Fruit fly (Drosophila melanogaster) whole organism, embryonic: Measurements from ENCODE around the gene CG12998.

Source experiments
- Atf6 ChIP-seq: fragments of 200-800 bp; sonication (Bioruptor generic); IDR thresholded peaks from 2 replicates; pipeline ENCODE4 v1.3.6; 2022; ENCODE audit warnings: missing biosample characterization, missing genetic modification characterization
- CG10267 ChIP-seq: fragments of 200-800 bp; sonication (Bioruptor generic); optimal IDR thresholded peaks from 2 replicates; lab custom pipeline; 2018; ENCODE audit warnings: missing biosample characterization, mild to moderate bottlenecking, missing genetic modification characterization, moderate library complexity
- CG13287 ChIP-seq: fragments of 200-800 bp; sonication (Bioruptor generic); IDR thresholded peaks from 2 replicates; pipeline ENCODE4 v1.3.6; 2022; ENCODE audit warnings: missing biosample characterization, missing genetic modification characterization; ENCODE audit not compliant: partially characterized antibody
- CG13296 ChIP-seq: fragments of 200-800 bp; sonication (Bioruptor generic); optimal IDR thresholded peaks from 3 replicates; lab custom pipeline; 2018; ENCODE audit warnings: missing biosample characterization, mild to moderate bottlenecking, missing genetic modification characterization
- CG14050 ChIP-seq: fragments of 200-800 bp; sonication (Bioruptor generic); IDR thresholded peaks from 3 replicates; pipeline ENCODE4 v1.3.6; 2022; ENCODE audit warnings: missing biosample characterization, missing genetic modification characterization
- CG16813 ChIP-seq: fragments of 200-800 bp; sonication (Bioruptor generic); IDR thresholded peaks from 3 replicates; pipeline ENCODE4 v1.3.6; 2022; ENCODE audit warnings: missing biosample characterization, missing genetic modification characterization; ENCODE audit not compliant: partially characterized antibody
- CG17359 ChIP-seq: fragments of 200-800 bp; sonication (Bioruptor generic); optimal IDR thresholded peaks from 3 replicates; lab custom pipeline; 2018; ENCODE audit warnings: missing biosample characterization, mild to moderate bottlenecking, missing genetic modification characterization, moderate library complexity
- CG18599 ChIP-seq: fragments of 200-800 bp; sonication (Bioruptor generic); optimal IDR thresholded peaks from 3 replicates; lab custom pipeline; 2017; ENCODE audit warnings: missing biosample characterization, missing genetic modification characterization, mild to moderate bottlenecking, moderate library complexity, missing genetic modification reagents
- CG2116 ChIP-seq: fragments of 200-800 bp; sonication (Bioruptor generic); optimal IDR thresholded peaks from 3 replicates; lab custom pipeline; 2018; ENCODE audit warnings: missing biosample characterization, mild to moderate bottlenecking, missing genetic modification characterization
- CG3838 ChIP-seq: fragments of 200-800 bp; sonication (Bioruptor generic); optimal IDR thresholded peaks from 3 replicates; lab custom pipeline; 2016; ENCODE audit warnings: missing biosample characterization, missing genetic modification characterization
- CG43689 ChIP-seq: fragments of 200-800 bp; sonication (Bioruptor generic); IDR thresholded peaks from 2 replicates; pipeline ENCODE4 v1.3.6; 2022; ENCODE audit warnings: missing biosample characterization, missing genetic modification characterization
- CG4404 ChIP-seq: fragments of 200-800 bp; sonication (Bioruptor generic); IDR thresholded peaks from 2 replicates; pipeline ENCODE4 v1.3.6; 2022; ENCODE audit warnings: missing biosample characterization, missing genetic modification characterization
- CG6175 ChIP-seq: fragments of 200-800 bp; sonication (Bioruptor generic); IDR thresholded peaks from 3 replicates; pipeline ENCODE4 v1.3.6; 2022; ENCODE audit warnings: missing biosample characterization, missing genetic modification characterization
- CG7839 ChIP-seq: fragments of 200-800 bp; sonication (Bioruptor generic); optimal IDR thresholded peaks from 3 replicates; lab custom pipeline; 2018; ENCODE audit warnings: missing biosample characterization, mild to moderate bottlenecking, missing genetic modification characterization, moderate library complexity
- CG8089 ChIP-seq: fragments of 200-800 bp; sonication (Bioruptor generic); optimal IDR thresholded peaks from 3 replicates; lab custom pipeline; 2016; ENCODE audit warnings: missing biosample characterization, missing genetic modification characterization
- CG8290 ChIP-seq, 3 experiments: fragments of 200-800 bp; sonication (Bioruptor generic); optimal IDR thresholded peaks; 2 replicates each; lab custom pipeline; 2016 to 2019; ENCODE audit warnings: missing biosample characterization in 3 of 3, missing genetic modification characterization in 3 of 3, mild to moderate bottlenecking in 2 of 3, moderate library complexity in 1 of 3
- CG8388 ChIP-seq: fragments of 200-800 bp; sonication (Bioruptor generic); optimal IDR thresholded peaks from 2 replicates; lab custom pipeline; 2019; ENCODE audit warnings: missing biosample characterization, mild to moderate bottlenecking, missing genetic modification characterization, moderate library complexity
- CG8765 ChIP-seq: fragments of 200-800 bp; sonication (Bioruptor generic); IDR thresholded peaks from 2 replicates; pipeline ENCODE4 v1.3.6; 2022; ENCODE audit warnings: missing biosample characterization, missing genetic modification characterization
- CG9609 ChIP-seq: fragments of 200-800 bp; sonication (Bioruptor generic); optimal IDR thresholded peaks from 3 replicates; lab custom pipeline; 2016; ENCODE audit warnings: missing biosample characterization, missing genetic modification characterization
- Dad ChIP-seq: fragments of 200-800 bp; sonication (Bioruptor generic); optimal IDR thresholded peaks from 3 replicates; lab custom pipeline; 2016; ENCODE audit warnings: missing biosample characterization, missing genetic modification characterization
- Elba2 ChIP-seq: fragments of 200-800 bp; sonication (Bioruptor generic); optimal IDR thresholded peaks from 3 replicates; lab custom pipeline; 2016; ENCODE audit warnings: missing biosample characterization, missing genetic modification characterization
- Ets65A ChIP-seq: fragments of 200-800 bp; sonication (Bioruptor generic); peaks from one replicate; lab custom pipeline; 2016; ENCODE audit warnings: missing biosample characterization, missing genetic modification characterization
- Gug ChIP-seq: fragments of 200-800 bp; sonication (Bioruptor generic); IDR thresholded peaks from 4 replicates; pipeline ENCODE4 v1.3.6; 2022; ENCODE audit warnings: missing biosample characterization, missing genetic modification characterization
- Hey ChIP-seq: fragments of 200-800 bp; sonication (Bioruptor generic); optimal IDR thresholded peaks from 3 replicates; lab custom pipeline; 2018; ENCODE audit warnings: missing biosample characterization, mild to moderate bottlenecking, missing genetic modification characterization
- MTF-1 ChIP-seq: fragments of 200-800 bp; sonication (Bioruptor generic); optimal IDR thresholded peaks from 2 replicates; lab custom pipeline; 2018; ENCODE audit warnings: missing biosample characterization, mild to moderate bottlenecking, missing genetic modification characterization, borderline replicate concordance
- Med ChIP-seq: fragments of 200-800 bp; sonication (Bioruptor generic); peaks from one replicate; lab custom pipeline; 2016; ENCODE audit warnings: missing biosample characterization, missing genetic modification characterization, mild to moderate bottlenecking, inconsistent platforms, moderate library complexity
- NC2β ChIP-seq: fragments of 200-800 bp; sonication (Bioruptor generic); optimal IDR thresholded peaks from 2 replicates; lab custom pipeline; 2016; ENCODE audit warnings: missing biosample characterization, missing genetic modification characterization
- Optix ChIP-seq: fragments of 200-800 bp; sonication (Bioruptor generic); IDR thresholded peaks from 3 replicates; pipeline ENCODE4 v1.3.6; 2022; ENCODE audit warnings: missing biosample characterization, missing genetic modification characterization
- caup ChIP-seq: fragments of 200-800 bp; sonication (Bioruptor generic); optimal IDR thresholded peaks from 3 replicates; lab custom pipeline; 2017; ENCODE audit warnings: missing biosample characterization, mild to moderate bottlenecking, missing genetic modification characterization, moderate library complexity; ENCODE audit not compliant: severe bottlenecking
- eve ChIP-seq, 2 experiments: fragments of >200 bp; optimal IDR thresholded peaks; 2 replicates each; lab custom pipeline; 2017; ENCODE audit warnings: missing biosample characterization in 2 of 2, missing genetic modification characterization in 2 of 2
- ftz-f1 ChIP-seq: fragments of 200-800 bp; sonication (Bioruptor generic); optimal IDR thresholded peaks from 2 replicates; lab custom pipeline; 2016; ENCODE audit warnings: missing biosample characterization, missing genetic modification characterization
- gcm ChIP-seq: fragments of 200-800 bp; sonication (Bioruptor generic); optimal IDR thresholded peaks from 2 replicates; lab custom pipeline; 2019; ENCODE audit warnings: missing biosample characterization, mild to moderate bottlenecking, missing genetic modification characterization, moderate library complexity
- grau ChIP-seq: fragments of 200-800 bp; optimal IDR thresholded peaks from 3 replicates; lab custom pipeline; 2019; ENCODE audit warnings: missing biosample characterization, mild to moderate bottlenecking, missing genetic modification characterization, moderate library complexity
- row ChIP-seq: fragments of 200-800 bp; sonication (Bioruptor generic); IDR thresholded peaks from 3 replicates; pipeline ENCODE4 v1.3.6; 2022; ENCODE audit warnings: missing biosample characterization, missing genetic modification characterization
- sc ChIP-seq, 3 experiments: fragments of >200 bp in 2 of 3; fragments of 200-800 bp in 1 of 3; sonication (Bioruptor generic) in 1 of 3; optimal IDR thresholded peaks; 2 replicates in 2 of 3; 3 replicates in 1 of 3; lab custom pipeline; 2017; ENCODE audit warnings: mild to moderate bottlenecking in 1 of 3, missing biosample characterization in 1 of 3, missing genetic modification characterization in 1 of 3, missing genetic modification reagents in 1 of 3
- sens ChIP-seq: fragments of 200-800 bp; sonication (Bioruptor generic); peaks from one replicate; lab custom pipeline; 2016; ENCODE audit warnings: missing biosample characterization, missing genetic modification characterization
- sr ChIP-seq: fragments of 200-800 bp; sonication (Bioruptor generic); IDR thresholded peaks from 3 replicates; pipeline ENCODE4 v1.3.6; 2022; ENCODE audit warnings: missing biosample characterization, missing genetic modification characterization
- tio ChIP-seq: fragments of 200-800 bp; sonication (Bioruptor generic); optimal IDR thresholded peaks from 2 replicates; lab custom pipeline; 2017; ENCODE audit warnings: missing biosample characterization, missing genetic modification characterization, inconsistent platforms

Gene CG12998

DNA sequence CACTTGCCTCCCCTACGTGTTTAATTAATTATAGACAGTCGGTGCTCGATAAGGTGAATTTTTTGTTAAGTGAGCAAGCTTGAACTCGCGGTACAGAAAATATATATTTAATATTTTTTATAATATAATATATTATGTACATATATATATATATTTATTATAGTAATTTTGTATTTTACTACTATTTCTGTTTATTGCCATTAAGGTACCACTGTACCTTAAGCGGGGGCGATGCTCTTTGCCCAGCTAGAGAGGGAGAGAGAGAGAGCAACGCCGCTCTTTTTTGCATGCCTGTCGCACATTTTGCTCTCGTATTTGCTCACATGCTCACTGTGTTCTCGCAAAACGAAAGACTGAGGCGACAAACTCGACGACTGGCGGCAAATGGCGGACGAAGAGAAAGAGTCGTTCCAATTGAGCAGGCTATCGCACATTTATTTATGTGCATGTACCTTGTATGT lies 48.0 kb upstream of the CG12998 start (continued):
- TF ChIP-seq CG14050 (GFP tag; lab: Robert Waterston, UW), result no peak
- no peak for TF ChIP-seq sr (GFP tag; lab: Robert Waterston, UW)
- TF ChIP-seq CG18599 (GFP tag; lab: Kevin White, UChicago), result peak; percentile 73
- no peak for TF ChIP-seq CG8388 (GFP tag; lab: Kevin White, UChicago)
- TF ChIP-seq Optix (GFP tag; lab: Robert Waterston, UW), result 0 out of 3 replicates have a peak, but pooled peaks have one; percentile 22
- TF ChIP-seq NC2β (GFP tag; lab: Kevin White, UChicago), result no peak
- TF ChIP-seq tio (GFP tag; lab: Kevin White, UChicago), result no peak
- no peak for TF ChIP-seq CG16813 (GFP tag; lab: Robert Waterston, UW)
- peak; percentile 40; the same call in 1 of the 2 replicates for TF ChIP-seq Atf6 (GFP tag; lab: Robert Waterston, UW)
- peak; percentile 36 for TF ChIP-seq caup (GFP tag; lab: Kevin White, UChicago)
- TF ChIP-seq CG43689, result no peak
- no peak for TF ChIP-seq CG3838 (GFP tag; lab: Kevin White, UChicago)
- TF ChIP-seq sc (optimal IDR thresholded peaks at IDR 0.05; lab: Kevin White, UChicago), result no peak
- no peak for TF ChIP-seq sc (GFP tag; optimal IDR thresholded peaks at IDR 0.05; lab: Kevin White, UChicago)
- TF ChIP-seq CG9609 (GFP tag; lab: Kevin White, UChicago), result no peak
- TF ChIP-seq ftz-f1 (GFP tag; lab: Kevin White, UChicago), result no peak
- no peak for TF ChIP-seq CG2116
- peak; percentile 72 for TF ChIP-seq CG13296 (GFP tag; lab: Kevin White, UChicago)
- peak; percentile 21 for TF ChIP-seq CG10267 (tag; lab: Kevin White, UChicago)
- TF ChIP-seq CG6175 (GFP tag; lab: Robert Waterston, UW), result no peak
- no peak for TF ChIP-seq Dad
- TF ChIP-seq Hey (tag; lab: Kevin White, UChicago), result no peak
- peak; percentile 8 for TF ChIP-seq MTF-1 (GFP tag; lab: Kevin White, UChicago)
- TF ChIP-seq CG4404 (GFP tag; lab: Robert Waterston, UW), result no peak
- no peak for TF ChIP-seq eve (GFP tag; optimal IDR thresholded peaks at IDR 0.05; lab: Kevin White, UChicago)
- no peak for TF ChIP-seq CG8765 (GFP tag; lab: Robert Waterston, UW)
- TF ChIP-seq CG8089, result no peak
- TF ChIP-seq gcm (GFP tag; lab: Kevin White, UChicago), result no peak
- peak; percentile 77 for TF ChIP-seq Elba2 (GFP tag; lab: Kevin White, UChicago)
- no peak for TF ChIP-seq CG8290 (GFP tag; optimal IDR thresholded peaks at IDR 0.05; lab: Kevin White, UChicago)
- no peak for TF ChIP-seq CG8290 (tag; optimal IDR thresholded peaks at IDR 0.05; lab: Kevin White, UChicago)
- peak; percentile 23 for TF ChIP-seq CG17359
- peak; percentile 65 for TF ChIP-seq CG7839 (tag; lab: Kevin White, UChicago)
- TF ChIP-seq Gug (GFP tag; lab: Robert Waterston, UW), result no peak

DNA sequence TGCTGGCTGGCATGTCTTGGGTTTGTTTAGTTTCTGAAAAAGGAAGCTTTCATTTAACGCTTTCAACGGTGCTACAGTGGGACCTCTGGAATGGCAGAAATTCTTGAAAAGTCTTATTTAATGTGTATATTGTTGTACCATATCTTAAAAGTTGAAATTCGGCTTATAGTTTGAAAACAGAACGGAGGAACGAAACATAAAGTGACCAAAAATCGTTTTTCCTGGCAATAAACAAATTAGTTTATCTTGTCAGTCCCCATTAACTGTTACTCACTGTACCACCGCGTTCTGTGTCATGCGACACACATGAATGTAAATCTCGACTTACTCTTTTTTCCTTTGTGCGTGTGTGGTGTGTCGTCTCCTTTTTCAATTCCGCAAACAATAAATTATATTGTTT lies 46.3 kb upstream of the CG12998 start:
- TF ChIP-seq sens (GFP tag; lab: Kevin White, UChicago), result peak; percentile 29
- no peak for TF ChIP-seq CG13287 (GFP tag; lab: Robert Waterston, UW)
- TF ChIP-seq Ets65A (GFP tag; lab: Kevin White, UChicago), result peak; percentile 87
- TF ChIP-seq Med (GFP tag; lab: Kevin White, UChicago), result peak; percentile 70
- peak; percentile 25; the same call in 1 of the 3 replicates for TF ChIP-seq row
- peak; percentile 64 for TF ChIP-seq grau (tag; lab: Kevin White, UChicago)
- TF ChIP-seq, all 482 proteins: peak for 5
